Fruit fly (Drosophila melanogaster) whole organism, pupa: ENCODE data around the gene MtnA.

Experiments
- CG17806 ChIP-seq: fragments of 200-800 bp; sonication (Bioruptor generic); optimal IDR thresholded peaks from 2 replicates; lab custom pipeline; 2018; ENCODE audit warnings: missing biosample characterization, mild to moderate bottlenecking, missing genetic modification characterization, moderate library complexity
- CG32121 ChIP-seq: fragments of 200-800 bp; sonication (Bioruptor generic); IDR thresholded peaks from 2 replicates; pipeline ENCODE4 v1.3.6; 2022; ENCODE audit warnings: missing biosample characterization, missing genetic modification characterization
- CG34367 ChIP-seq: fragments of 200-800 bp; sonication (Bioruptor generic); optimal IDR thresholded peaks from 2 replicates; lab custom pipeline; 2018; ENCODE audit warnings: missing biosample characterization, mild to moderate bottlenecking, missing genetic modification characterization
- CG8159 ChIP-seq: fragments of 200-800 bp; sonication (Bioruptor generic); optimal IDR thresholded peaks from 3 replicates; lab custom pipeline; 2018; ENCODE audit warnings: missing biosample characterization, mild to moderate bottlenecking, missing genetic modification characterization, moderate library complexity
- EcR ChIP-seq: fragments of 200-800 bp; sonication (Bioruptor generic); optimal IDR thresholded peaks from 3 replicates; lab custom pipeline; 2019; ENCODE audit warnings: missing biosample characterization, missing genetic modification characterization, mild to moderate bottlenecking, moderate library complexity, missing genetic modification reagents
- Pif1A ChIP-seq: fragments of 200-800 bp; sonication (Bioruptor generic); optimal IDR thresholded peaks from 3 replicates; lab custom pipeline; 2016; ENCODE audit warnings: missing biosample characterization, missing genetic modification characterization
- Snoo ChIP-seq: fragments of 200-800 bp; sonication (Bioruptor generic); optimal IDR thresholded peaks from 3 replicates; lab custom pipeline; 2017; ENCODE audit warnings: missing biosample characterization, mild to moderate bottlenecking, missing genetic modification characterization, inconsistent platforms
- rn ChIP-seq: fragments of 200-800 bp; sonication (Bioruptor generic); IDR thresholded peaks from 2 replicates; pipeline ENCODE4 v1.3.6; 2022; ENCODE audit warnings: missing biosample characterization, missing genetic modification characterization

dm6 chr3R:9747900-9748663, 36.1 kb downstream of the MtnA start:
- no peak for TF ChIP-seq CG17806 (tag; lab: Kevin White, UChicago)
- no peak for TF ChIP-seq CG32121 (GFP tag; lab: Robert Waterston, UW)
- no peak for TF ChIP-seq rn (GFP tag; lab: Robert Waterston, UW)
- no peak for TF ChIP-seq Snoo
- no peak for TF ChIP-seq EcR (GFP tag; lab: Kevin White, UChicago)
- no peak for TF ChIP-seq CG34367
- TF ChIP-seq Pif1A = no peak
- no peak for TF ChIP-seq CG8159 (tag; lab: Kevin White, UChicago)
